Worm (Caenorhabditis elegans) whole organism, L4/young adult: ENCODE measurements around the gene T05H4.11.

Experiments used
- W03F9.2 ChIP-seq: fragments of 150-350 bp; optimal IDR thresholded peaks from 2 replicates; lab custom pipeline; 2014; ENCODE audit warnings: missing biosample characterization, missing genetic modification characterization
- dao-5 ChIP-seq: sonication (generic microtip); optimal IDR thresholded peaks from 2 replicates; lab custom pipeline; 2016; ENCODE audit warnings: missing genotype, missing genetic modification characterization, moderate library complexity, missing compliant biosample characterization
- him-1 ChIP-seq: sonication (generic microtip); optimal IDR thresholded peaks from 2 replicates; lab custom pipeline; 2016; ENCODE audit warnings: missing genotype, missing genetic modification reagents, missing genetic modification characterization, missing compliant biosample characterization

T05H4.11 gene

DNA sequence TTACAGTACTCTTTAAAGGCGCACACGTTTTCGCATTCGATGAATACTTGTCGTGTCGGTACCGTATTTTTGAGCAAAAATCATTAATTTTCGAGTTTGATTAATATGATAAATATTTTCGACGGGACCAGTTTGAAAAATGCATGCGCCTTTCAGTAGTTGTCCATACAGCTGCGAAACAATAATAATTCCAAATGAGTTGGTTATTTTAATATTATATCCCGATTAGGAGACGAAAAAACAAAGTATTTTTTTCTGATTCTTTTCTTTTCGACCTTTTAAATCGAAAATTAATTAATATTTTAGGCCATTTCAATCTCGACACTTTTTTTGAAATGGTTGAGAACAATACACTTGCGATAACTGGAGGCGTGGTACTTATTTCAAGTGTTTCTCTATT lies 12.5 kb upstream of the T05H4.11 start, which contains the start of gene T05H4.4:
T05H4.4 (plus strand) TSS at position 301 of the 400 bp plus-strand sequence.
- TF ChIP-seq him-1 (tag; lab: Kevin White, UChicago) (no peak), W03F9.2 (tag; lab: Kevin White, UChicago) (no peak), dao-5 (no peak)

DNA sequence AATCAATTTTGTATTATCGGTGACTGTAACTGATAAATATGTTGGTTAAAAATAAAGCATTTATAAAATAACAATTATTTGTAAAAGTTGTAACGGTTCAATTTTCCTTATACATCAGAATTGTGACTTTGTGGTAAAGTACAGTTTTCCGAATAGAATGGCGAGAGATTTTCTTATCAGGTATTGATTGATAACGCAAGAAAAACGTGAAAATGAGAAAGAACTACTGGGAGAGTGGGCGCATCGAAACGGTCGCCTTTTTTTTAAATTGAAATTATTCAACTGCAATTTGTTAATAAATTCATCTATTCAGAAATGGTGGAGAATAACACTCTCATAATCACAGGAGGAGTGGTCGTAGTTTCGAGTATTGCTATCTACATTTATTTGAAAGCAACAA lies 10.3 kb upstream of the T05H4.11 start, which contains the start of gene hpo-19:
hpo-19 (plus strand) TSS at position 314 of the 400 bp plus-strand sequence.
- TF ChIP-seq dao-5 = no peak
- no peak for TF ChIP-seq him-1 (tag; lab: Kevin White, UChicago)
- TF ChIP-seq W03F9.2 (tag; lab: Kevin White, UChicago) = no peak

DNA sequence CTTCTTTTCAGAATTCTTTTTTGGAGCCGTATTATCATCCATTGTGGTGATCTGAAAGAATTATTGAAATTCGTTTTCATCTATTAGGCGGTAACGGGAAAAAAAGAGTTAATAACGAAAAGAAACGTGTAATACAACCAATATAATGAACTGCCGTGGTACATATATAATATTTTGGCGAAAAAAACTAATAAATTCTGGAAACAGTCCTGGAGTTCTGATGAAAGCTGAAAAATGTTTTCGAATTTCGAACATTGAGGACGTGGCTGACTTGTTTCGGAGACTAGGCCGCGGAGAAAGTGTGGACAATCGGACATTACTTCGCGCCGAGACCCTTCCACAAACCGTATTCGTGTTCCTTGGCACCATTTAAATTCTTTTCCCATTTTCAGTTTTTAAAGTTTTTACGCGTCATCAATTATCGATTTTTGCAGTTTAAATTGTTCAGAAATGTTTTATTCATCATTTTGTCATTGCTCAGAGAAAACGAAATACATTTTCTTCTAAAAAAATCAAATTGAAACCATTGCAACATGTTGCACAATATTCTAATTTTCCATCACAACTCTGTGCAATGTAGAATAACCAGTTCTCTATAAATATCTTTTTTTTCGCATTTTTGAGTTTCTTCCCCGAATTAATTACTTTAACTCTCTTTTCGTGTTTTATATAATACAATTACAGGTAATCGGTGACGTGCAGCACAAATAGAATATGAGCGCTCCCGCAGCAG lies 7.6 kb upstream of the T05H4.11 start, which contains the start of the genes gad-1 and erfa-1:
gad-1 (minus strand) TSS at position 51 of the 733 bp plus-strand sequence.
erfa-1 (plus strand) TSS at position 683 of the 733 bp plus-strand sequence.
- TF ChIP-seq him-1 (tag; lab: Kevin White, UChicago) (no peak), W03F9.2 (tag; lab: Kevin White, UChicago) (peak; percentile 83), dao-5 (no peak)

DNA sequence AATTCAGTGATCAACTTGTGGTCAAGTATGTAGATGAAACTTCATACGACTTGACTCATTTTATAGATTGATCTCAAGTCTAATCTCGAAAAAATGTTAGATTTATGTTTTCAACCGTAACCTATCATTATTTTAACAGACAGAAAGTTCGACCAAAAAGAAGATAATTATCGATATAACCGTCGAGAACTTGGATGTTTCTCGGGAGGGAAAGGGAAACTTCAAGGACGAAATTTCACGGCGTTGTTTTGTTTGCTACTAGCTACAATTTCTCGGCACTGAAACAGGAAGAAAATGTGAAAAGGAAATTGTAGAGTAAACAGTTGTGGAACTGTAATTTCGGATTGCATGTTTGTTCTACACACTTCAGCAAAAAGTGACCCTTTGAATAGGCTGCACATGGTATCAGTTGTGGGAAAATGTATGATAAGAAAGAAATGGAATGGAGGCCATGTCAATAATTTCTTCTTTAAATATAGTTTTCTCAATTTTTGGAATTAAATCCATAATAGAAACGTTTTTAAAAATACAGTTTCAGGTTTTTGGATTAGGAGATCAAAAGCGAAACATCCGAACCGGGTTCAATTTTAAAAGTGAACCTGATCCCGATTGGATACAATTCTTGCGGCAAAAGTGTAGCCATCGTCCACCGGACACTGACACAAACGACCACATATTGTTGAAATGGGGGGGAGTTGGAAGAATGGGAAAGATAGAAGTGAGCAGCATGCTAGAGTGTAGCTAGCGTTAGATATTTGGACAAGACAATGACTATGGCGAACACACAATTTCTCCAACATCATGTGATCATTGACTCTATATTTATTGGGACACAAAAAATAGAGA lies 4.7 kb upstream of the T05H4.11 start:
- TF ChIP-seq W03F9.2 (tag; lab: Kevin White, UChicago) (no peak), dao-5 (no peak), him-1 (tag; lab: Kevin White, UChicago) (no peak)

DNA sequence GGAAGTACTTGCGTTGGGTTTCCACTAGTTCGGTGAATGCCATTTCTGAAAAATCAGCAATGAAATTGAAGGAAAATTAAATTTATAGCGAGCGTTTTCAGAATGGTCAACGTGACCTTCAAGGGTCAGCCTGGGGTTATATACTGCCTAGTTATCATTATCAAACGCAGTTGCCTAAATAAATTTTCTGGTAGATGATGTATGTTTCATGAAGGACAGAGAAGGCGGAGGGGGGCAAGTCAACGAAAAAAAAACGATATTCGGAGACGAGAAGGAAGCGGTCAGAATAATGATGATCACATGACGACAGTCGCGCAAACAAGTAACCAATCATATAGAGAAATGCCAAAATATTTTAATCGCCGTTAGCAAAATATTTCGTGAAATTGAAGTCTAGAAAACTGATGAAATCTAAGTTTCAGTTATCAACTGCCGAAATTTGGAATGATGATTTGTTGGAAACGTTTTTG lies 3.8 kb upstream of the T05H4.11 start, which contains the start of gene alh-4:
alh-4 (minus strand) TSS at position 51 of the 470 bp plus-strand sequence.
- no peak for TF ChIP-seq dao-5
- TF ChIP-seq W03F9.2 (tag; lab: Kevin White, UChicago) = no peak
- TF ChIP-seq him-1 (tag; lab: Kevin White, UChicago) = no peak

DNA sequence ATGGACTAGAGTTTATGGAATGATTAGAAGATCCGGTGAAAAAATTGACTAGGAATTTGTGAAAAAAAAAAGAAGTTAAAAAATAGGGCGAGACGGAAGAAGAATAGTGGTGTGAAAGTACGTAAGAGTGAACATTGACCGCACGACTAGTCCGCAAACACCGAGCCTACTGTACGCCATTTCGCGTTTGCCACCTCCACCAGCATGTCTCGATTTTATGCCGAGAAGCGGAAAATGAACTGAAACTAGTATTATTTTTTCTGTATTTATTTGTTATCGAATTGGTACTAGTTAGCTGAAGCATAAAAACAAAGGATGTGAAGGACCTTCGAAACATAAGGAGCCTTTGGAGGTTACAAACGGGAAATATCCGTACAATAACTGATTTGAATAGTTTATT lies 1.4 kb upstream of the T05H4.11 start:
- no peak for TF ChIP-seq him-1 (tag; lab: Kevin White, UChicago)
- peak; percentile 38 for TF ChIP-seq W03F9.2 (tag; lab: Kevin White, UChicago)

DNA sequence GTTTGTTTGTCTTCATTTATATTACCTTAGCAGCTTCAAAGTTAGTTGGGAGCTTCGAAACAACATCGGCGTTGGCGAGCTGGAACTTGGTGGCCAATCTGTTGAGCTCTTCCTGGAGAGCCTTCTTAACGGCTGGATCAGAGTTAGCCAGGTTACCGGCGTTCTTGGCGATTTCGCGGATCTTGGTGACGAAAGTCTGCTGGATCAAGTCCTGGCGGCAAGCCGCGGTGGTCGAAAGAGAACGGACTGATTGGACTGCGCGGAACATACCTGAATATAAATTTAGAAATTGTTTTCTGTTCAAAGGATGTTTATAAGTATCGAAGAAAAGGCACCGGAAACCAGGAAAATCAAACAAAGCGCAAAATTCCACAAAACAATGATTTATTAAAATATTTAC lies 782 bp upstream of the T05H4.11 start, which contains the start of gene atp-4:
atp-4 (minus strand) TSS at position 270 of the 400 bp plus-strand sequence.
- TF ChIP-seq dao-5 = no peak
- no peak for TF ChIP-seq W03F9.2 (tag; lab: Kevin White, UChicago)
- no peak for TF ChIP-seq him-1 (tag; lab: Kevin White, UChicago)

DNA sequence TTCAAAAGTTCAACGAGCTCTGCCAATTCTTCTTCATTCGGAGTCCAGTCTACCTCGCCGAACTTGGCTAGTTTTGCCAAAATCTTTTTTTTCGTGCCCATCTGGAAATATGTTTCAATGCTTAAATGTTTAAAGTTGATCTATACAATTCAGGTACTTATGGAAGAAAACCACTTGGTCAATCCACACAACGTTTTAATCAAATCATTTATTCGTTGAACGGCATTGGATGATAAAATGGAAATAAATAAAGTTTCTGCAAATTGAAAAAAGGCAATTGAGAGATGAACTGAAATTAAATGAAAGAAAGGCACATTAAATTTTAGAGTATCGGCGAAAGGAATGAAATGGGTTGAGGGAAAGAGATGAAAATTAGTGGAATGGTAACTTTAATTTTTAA lies 2.0 kb downstream of the T05H4.11 start, which contains the start of gene urb-1:
urb-1 (minus strand) TSS at position 101 of the 400 bp plus-strand sequence.
- TF ChIP-seq him-1 (tag; lab: Kevin White, UChicago) (no peak), W03F9.2 (tag; lab: Kevin White, UChicago) (no peak)

DNA sequence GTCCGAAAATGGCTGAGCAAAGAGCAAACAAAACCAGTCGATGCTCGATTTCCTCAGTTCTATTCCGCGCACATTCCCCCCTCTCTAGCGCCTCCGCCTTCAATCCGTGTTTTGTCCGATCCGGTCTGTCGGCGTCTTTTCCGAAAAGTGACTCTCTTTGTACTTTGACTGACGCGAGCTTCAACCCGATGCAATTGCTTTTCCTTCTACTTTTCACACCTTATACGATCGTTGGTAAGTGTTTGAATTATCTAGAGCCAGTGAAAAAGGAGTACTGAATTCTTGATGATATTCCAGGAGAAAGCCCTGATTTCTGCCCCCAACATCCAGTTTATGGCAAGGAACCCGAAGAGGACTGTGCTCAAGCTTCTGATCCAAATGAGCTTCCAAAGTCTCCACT lies 11.1 kb downstream of the T05H4.11 start, which contains the start of gene cht-6:
cht-6 (plus strand) TSS at position 9 of the 400 bp plus-strand sequence.
- TF ChIP-seq him-1 (tag; lab: Kevin White, UChicago) (no peak), W03F9.2 (tag; lab: Kevin White, UChicago) (no peak), dao-5 (no peak)

DNA sequence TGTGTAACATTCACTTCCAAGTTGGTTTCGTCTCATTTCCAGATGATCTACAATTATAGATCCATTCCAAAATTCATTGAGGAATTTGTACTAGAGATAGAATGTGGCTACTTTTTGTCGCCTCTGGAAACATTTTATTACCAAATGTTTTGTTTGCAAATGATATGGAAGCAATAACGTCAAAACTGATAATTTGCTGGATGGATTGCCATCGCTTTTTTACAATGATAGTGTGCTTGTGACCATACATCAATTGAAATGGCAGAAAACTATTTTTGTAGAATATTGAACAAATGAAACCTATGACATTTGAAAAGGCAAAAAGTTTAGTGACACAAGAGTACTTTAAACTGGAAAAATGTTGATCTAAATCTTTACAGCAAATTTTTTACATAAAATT lies 11.6 kb downstream of the T05H4.11 start:
- TF ChIP-seq W03F9.2 (tag; lab: Kevin White, UChicago) (no peak), dao-5 (no peak), him-1 (tag; lab: Kevin White, UChicago) (no peak)

DNA sequence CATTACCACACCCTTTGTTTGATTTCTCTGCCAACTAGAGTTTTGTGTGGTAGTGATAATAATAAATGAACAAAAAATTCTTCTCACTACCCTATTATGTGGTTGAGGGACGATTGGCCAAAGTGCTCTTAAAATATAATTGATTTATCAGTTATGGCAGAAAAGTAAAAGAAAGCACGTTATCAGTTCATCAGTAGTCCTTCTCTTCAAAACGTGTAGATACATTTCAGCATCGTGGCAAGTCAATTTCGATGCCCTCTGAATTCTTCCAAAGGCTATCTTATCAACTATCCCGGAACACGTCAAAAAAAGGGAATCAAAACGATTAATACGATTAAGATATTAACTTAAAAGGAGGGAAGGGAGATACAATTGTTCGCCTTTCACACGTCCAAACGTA lies 13.0 kb downstream of the T05H4.11 start:
- no peak for TF ChIP-seq him-1 (tag; lab: Kevin White, UChicago)
- no peak for TF ChIP-seq W03F9.2 (tag; lab: Kevin White, UChicago)
- TF ChIP-seq dao-5 = no peak

DNA sequence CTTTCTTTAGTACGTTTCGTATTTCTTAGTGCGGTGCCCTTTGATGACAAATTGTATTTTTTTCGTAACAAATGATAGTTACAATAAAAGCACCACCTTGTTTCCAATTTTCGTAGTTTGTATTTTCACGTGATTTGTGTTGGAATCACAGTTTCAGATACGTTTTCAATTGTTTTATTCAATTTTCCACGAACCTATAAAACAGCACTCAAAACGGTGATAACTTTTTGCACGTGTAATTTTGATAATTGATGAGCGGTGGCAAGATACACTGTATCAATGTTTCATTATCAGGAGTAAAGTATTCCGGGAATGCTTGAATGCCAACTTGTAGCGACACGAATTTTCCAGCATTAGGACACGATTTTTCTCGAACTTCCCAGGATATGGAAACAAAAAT lies 14.9 kb downstream of the T05H4.11 start:
- no peak for TF ChIP-seq W03F9.2 (tag; lab: Kevin White, UChicago)

DNA sequence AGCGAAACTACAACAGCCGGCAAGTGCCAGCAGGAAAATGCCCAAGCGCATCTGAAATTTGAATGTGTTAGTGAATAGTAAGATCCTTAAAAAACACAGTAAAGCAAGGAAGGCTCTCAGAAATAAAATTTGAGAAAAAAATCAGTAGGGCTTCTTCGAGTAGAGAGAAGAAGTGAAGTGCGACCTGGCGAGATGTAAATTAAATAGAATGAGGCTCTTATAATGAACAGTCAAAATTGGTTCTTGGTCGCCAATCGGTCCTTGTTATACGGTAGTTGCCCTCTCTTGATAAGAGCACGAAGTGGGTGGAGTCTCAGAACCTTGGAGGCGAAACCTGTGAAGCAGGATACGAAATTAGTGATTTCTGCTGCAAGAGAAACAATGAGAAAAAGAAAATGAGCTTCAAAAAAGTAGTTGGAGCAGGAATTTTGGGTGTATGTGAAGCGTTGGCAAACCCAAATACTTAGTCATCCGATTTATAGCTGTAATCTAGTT lies 17.3 kb downstream of the T05H4.11 start, which contains the start of gene bcf-1:
bcf-1 (minus strand) TSS at position 51 of the 495 bp plus-strand sequence.
- TF ChIP-seq him-1 (tag; lab: Kevin White, UChicago) (no peak), dao-5 (no peak), W03F9.2 (tag; lab: Kevin White, UChicago) (no peak)
